Fruit fly (Drosophila melanogaster): ENCODE data around the gene CG34012.

CG34012 gene

DNA sequence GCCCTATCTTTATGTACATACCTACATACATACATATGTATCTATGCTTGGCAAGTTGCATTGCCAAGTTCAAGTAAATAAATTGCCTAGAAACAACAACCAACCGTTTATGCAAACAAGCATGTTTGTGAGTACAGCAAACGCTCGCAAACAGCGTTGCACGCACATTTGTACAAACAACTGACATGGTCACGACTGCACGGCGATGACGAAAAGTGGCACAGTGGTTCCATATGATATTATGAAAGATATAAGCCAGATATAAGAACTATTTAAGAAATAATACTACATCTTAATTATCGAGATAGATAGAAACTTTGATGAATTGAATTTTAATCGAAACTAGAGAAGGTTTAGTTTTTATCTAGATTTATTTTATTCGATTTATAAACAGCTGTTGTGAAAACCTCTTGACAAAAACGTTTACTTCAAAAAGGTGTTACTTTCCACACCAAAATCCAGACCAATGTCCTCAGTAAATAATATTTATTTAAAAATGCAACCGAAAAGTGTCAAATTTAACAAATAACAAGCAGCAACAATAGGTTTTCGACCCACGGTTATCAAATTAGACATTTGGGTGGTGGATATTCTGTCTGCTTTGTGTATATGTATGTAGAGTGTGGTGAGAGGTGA, 19.4 kb downstream of the CG34012 start (continued):
- TF ChIP-seq Sox102F (GFP tag; optimal IDR thresholded peaks at IDR 0.05) (peak; percentile 93), CG6854 (GFP tag; optimal IDR thresholded peaks at IDR 0.05) (peak; percentile 76)

DNA sequence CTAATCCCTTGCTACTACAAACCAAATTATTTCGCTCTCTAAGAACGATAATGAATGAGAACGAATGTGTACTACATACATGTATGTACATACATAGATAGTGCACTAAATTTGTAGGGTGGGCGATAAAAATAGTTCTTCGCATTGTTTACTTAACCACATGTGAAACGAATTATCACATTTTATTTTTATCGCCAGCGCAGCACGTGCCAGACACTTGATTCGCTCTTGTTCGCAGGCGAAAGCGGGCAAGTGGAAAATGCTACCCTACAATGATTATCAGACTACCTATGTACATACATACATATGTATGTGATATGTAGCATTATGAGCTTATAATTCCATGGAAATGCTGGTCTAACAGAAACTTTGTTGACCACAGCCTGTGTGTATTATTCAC, 23.5 kb downstream of the CG34012 start:
- TF ChIP-seq hbn (GFP tag; IDR thresholded peaks at IDR 0.05; ENCODE audit: partially characterized antibody) (no peak), Pdp1 (GFP tag; optimal IDR thresholded peaks at IDR 0.05) (peak in 1 of 2 experiments; percentile 38), CG13296 (GFP tag; optimal IDR thresholded peaks at IDR 0.05) (peak; percentile 9), fd64A (GFP tag; optimal IDR thresholded peaks at IDR 0.05) (peak; percentile 42), dm (GFP tag; optimal IDR thresholded peaks at IDR 0.05) (peak; percentile 29), CG4820 (GFP tag; optimal IDR thresholded peaks at IDR 0.05) (no peak), CG15479 (GFP tag; optimal IDR thresholded peaks at IDR 0.05) (peak; percentile 48), Hr39 (optimal IDR thresholded peaks at IDR 0.05) (no peak), cwo (GFP tag; optimal IDR thresholded peaks at IDR 0.05) (peak; percentile 98), mirr (GFP tag; optimal IDR thresholded peaks at IDR 0.05) (peak; percentile 80), pros (GFP tag; optimal IDR thresholded peaks at IDR 0.05) (peak; percentile 7), CG10431 (GFP tag; optimal IDR thresholded peaks at IDR 0.05) (no peak), CG8290 (GFP tag; optimal IDR thresholded peaks at IDR 0.05) (no peak), CG8290 (tag; optimal IDR thresholded peaks at IDR 0.05) (peak in 1 of 2 experiments; percentile 53), CG15514 (GFP tag; optimal IDR thresholded peaks at IDR 0.05) (peak; percentile 27), CG34422 (GFP tag; IDR thresholded peaks at IDR 0.05) (0 out of 3 replicates have a peak, but pooled peaks have one; percentile 30), CG2199 (GFP tag; IDR thresholded peaks at IDR 0.05) (0 out of 3 replicates have a peak, but pooled peaks have one; percentile 23), Asciz (GFP tag; optimal IDR thresholded peaks at IDR 0.05) (peak; percentile 26), Abd-B (GFP tag; optimal IDR thresholded peaks at IDR 0.05) (no peak), CG17328 (GFP tag; IDR thresholded peaks at IDR 0.05) (0 out of 2 replicates have a peak, but pooled peaks have one; percentile 11), fd3F (GFP tag; optimal IDR thresholded peaks at IDR 0.05) (peak; percentile 4), CG12071 (GFP tag; optimal IDR thresholded peaks at IDR 0.05) (peak; percentile 50), Hey (tag; optimal IDR thresholded peaks at IDR 0.05) (peak; percentile 99), so (GFP tag; IDR thresholded peaks at IDR 0.05) (0 out of 3 replicates have a peak, but pooled peaks have one; percentile 31), Fer1 (GFP tag; optimal IDR thresholded peaks at IDR 0.05) (peak; percentile 43), CG4707 (GFP tag; optimal IDR thresholded peaks at IDR 0.05) (no peak), NC2α (GFP tag; optimal IDR thresholded peaks at IDR 0.05) (no peak), kah (GFP tag; optimal IDR thresholded peaks at IDR 0.05) (peak; percentile 84), twi (tag; optimal IDR thresholded peaks at IDR 0.05) (peak; percentile 80), sug (tag; optimal IDR thresholded peaks at IDR 0.05) (peak; percentile 92), CG6813 (GFP tag; optimal IDR thresholded peaks at IDR 0.05) (peak; percentile 41), exex (tag; optimal IDR thresholded peaks at IDR 0.05) (peak; percentile 54), gsb-n (tag; optimal IDR thresholded peaks at IDR 0.05) (peak; percentile 20), sens (GFP tag) (peak; percentile 59), bigmax (GFP tag; optimal IDR thresholded peaks at IDR 0.05) (peak; percentile 63), CG1603 (tag; optimal IDR thresholded peaks at IDR 0.05) (peak; percentile 10), ssp (GFP tag; IDR thresholded peaks at IDR 0.05) (no peak), CG12236 (GFP tag; optimal IDR thresholded peaks at IDR 0.05) (no peak), wek (GFP tag; optimal IDR thresholded peaks at IDR 0.05) (peak; percentile 28), grau (tag; optimal IDR thresholded peaks at IDR 0.05) (peak; percentile 0), Med (GFP tag) (peak; percentile 54), Scr (GFP tag; IDR thresholded peaks at IDR 0.05; ENCODE audit: partially characterized antibody) (no peak), ATbp (GFP tag; optimal IDR thresholded peaks at IDR 0.05) (peak; percentile 12), sd (tag; optimal IDR thresholded peaks at IDR 0.05) (peak; percentile 75), CG6689 (GFP tag; IDR thresholded peaks at IDR 0.05) (peak; percentile 54; the same call in 1 of the 2 replicates)
